Fruit fly (Drosophila melanogaster): Measurements from ENCODE around the gene CG7579.

DNA sequence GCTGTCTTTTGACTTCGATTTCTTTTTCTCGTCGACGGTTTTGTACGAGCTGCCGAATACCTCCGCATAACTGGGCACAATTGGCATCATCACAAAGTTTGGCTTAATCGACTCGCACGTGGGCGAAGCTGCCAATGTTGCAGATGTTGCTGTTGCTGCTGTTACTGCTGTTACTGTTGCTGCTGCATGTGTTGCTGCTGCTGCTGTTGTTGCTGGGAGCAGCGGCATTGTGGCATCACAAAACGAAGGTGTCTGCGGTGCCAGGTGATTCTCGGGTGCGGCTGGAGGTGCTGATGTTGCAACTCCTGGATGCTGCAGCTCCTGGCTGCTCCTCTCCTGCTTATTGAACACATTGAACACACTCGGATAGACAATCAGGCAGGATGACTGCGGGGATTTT, 14.7 kb upstream of the CG7579 start:
- TF ChIP-seq EcR (GFP tag; optimal IDR thresholded peaks at IDR 0.05) (no peak), usp (GFP tag; optimal IDR thresholded peaks at IDR 0.05) (no peak), pan (optimal IDR thresholded peaks at IDR 0.05) (no peak), psq (optimal IDR thresholded peaks at IDR 0.05) (no peak)

All from whole organism.